Fruit fly (Drosophila melanogaster): ENCODE data around the gene heca.
A peak's percentile ranks its signal among the peaks of the same experiment; 100 is the strongest.

dm6 chr3R:30312545-30312944 is 34.8 kb downstream of the heca start:
- TF ChIP-seq CG6276 (GFP tag; optimal IDR thresholded peaks at IDR 0.05) (peak; percentile 52), CG34406 (GFP tag; optimal IDR thresholded peaks at IDR 0.05) (peak; percentile 14), net (GFP tag; optimal IDR thresholded peaks at IDR 0.05) (peak; percentile 33), Sox14 (GFP tag; optimal IDR thresholded peaks at IDR 0.05) (peak; percentile 29), ss (GFP tag; optimal IDR thresholded peaks at IDR 0.05) (no peak), Sox102F (GFP tag; optimal IDR thresholded peaks at IDR 0.05) (no peak)

Data from whole organism, prepupa.